Worm (Caenorhabditis elegans) whole organism, L3 larva: ENCODE measurements around the gene pro-3.

Experiments
- lin-15B ChIP-seq: fragments of 150-350 bp; optimal IDR thresholded peaks from 2 replicates; lab custom pipeline; 2014; ENCODE audit warnings: missing biosample characterization, missing genetic modification characterization
- nhr-28 ChIP-seq: fragments of 150-350 bp; optimal IDR thresholded peaks from 2 replicates; lab custom pipeline; 2014; ENCODE audit warnings: missing biosample characterization, missing genetic modification characterization
- pqm-1 ChIP-seq: fragments of 150-350 bp; optimal IDR thresholded peaks from 2 replicates; lab custom pipeline; 2017; ENCODE audit warnings: missing biosample characterization, missing genetic modification characterization, inconsistent platforms

DNA sequence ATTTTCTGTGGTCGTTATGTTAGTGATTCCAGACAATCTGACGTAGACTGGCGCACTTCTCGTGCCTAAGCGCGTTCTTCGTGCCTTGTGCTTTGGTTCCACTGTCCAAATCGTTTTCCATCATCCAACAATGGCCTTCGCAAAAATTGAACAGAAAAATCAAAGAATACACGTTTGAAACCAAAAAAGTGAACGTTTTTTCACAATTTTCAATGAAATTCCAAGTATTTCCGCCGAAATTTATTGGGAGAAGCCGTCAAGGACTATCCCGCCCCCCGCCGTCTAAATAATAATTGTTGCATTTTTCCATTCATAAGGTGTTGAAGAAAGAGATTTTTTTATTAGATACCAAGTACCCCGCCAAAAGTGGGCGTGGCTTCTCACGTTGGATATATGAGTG lies 22.3 kb upstream of the pro-3 start, which contains the start of gene cpg-23:
- no peak for TF ChIP-seq nhr-28 (tag; lab: Kevin White, UChicago)
- no peak for TF ChIP-seq pqm-1 (tag; lab: Kevin White, UChicago)
- TF ChIP-seq lin-15B (tag; lab: Kevin White, UChicago): no peak
